Worm (Caenorhabditis elegans) whole organism, L2 larva: Measurements from ENCODE around the gene pph-6.
A peak's percentile ranks its signal among the peaks of the same experiment; 100 is the strongest.

Experiments
- C34F6.9 ChIP-seq: fragments of 150-350 bp; optimal IDR thresholded peaks from 2 replicates; lab custom pipeline; 2014; ENCODE audit warnings: missing biosample characterization, missing genetic modification characterization
- F13H6.1 ChIP-seq: sonication (generic microtip); optimal IDR thresholded peaks from 2 replicates; lab custom pipeline; 2016; ENCODE audit warnings: missing genetic modification characterization, missing compliant biosample characterization
- ZK546.5 ChIP-seq: sonication (generic microtip); optimal IDR thresholded peaks from 2 replicates; lab custom pipeline; 2017; ENCODE audit warnings: missing biosample characterization, missing genetic modification characterization
- aly-2 ChIP-seq: fragments of 150-350 bp; optimal IDR thresholded peaks from 2 replicates; lab custom pipeline; 2014; ENCODE audit warnings: missing biosample characterization, missing genetic modification characterization
- ama-1 ChIP-seq: fragments of 150-350 bp; optimal IDR thresholded peaks from 2 replicates; lab custom pipeline; 2018; ENCODE audit warnings: inconsistent platforms
- blmp-1 ChIP-seq: sonication (generic microtip); optimal IDR thresholded peaks from 2 replicates; lab custom pipeline; 2017; ENCODE audit warnings: missing genetic modification characterization, mild to moderate bottlenecking, missing compliant biosample characterization, antibody characterized with exemption, moderate library complexity; ENCODE audit not compliant: insufficient read depth
- ceh-16 ChIP-seq: fragments of 150-350 bp; optimal IDR thresholded peaks from 2 replicates; lab custom pipeline; 2014; ENCODE audit warnings: missing biosample characterization, missing genetic modification characterization
- ceh-82 ChIP-seq: fragments of 150-350 bp; optimal IDR thresholded peaks from 2 replicates; lab custom pipeline; 2014; ENCODE audit warnings: missing biosample characterization, missing genetic modification characterization
- crh-2 ChIP-seq: sonication (generic microtip); optimal IDR thresholded peaks from 2 replicates; lab custom pipeline; 2017; ENCODE audit warnings: missing biosample characterization, missing genetic modification characterization
- dmd-4 ChIP-seq: sonication (generic microtip); optimal IDR thresholded peaks from 2 replicates; lab custom pipeline; 2017; ENCODE audit warnings: missing biosample characterization, missing genetic modification characterization
- egl-27 ChIP-seq: sonication (generic microtip); optimal IDR thresholded peaks from 3 replicates; lab custom pipeline; 2017; ENCODE audit warnings: missing biosample characterization, missing genetic modification reagents, missing genetic modification characterization
- elt-1 ChIP-seq: fragments of 150-350 bp; optimal IDR thresholded peaks from 2 replicates; lab custom pipeline; 2014; ENCODE audit warnings: missing biosample characterization, missing genetic modification characterization
- elt-3 ChIP-seq: sonication (generic microtip); optimal IDR thresholded peaks from 2 replicates; lab custom pipeline; 2017; ENCODE audit warnings: missing biosample characterization, missing genetic modification characterization
- fos-1 ChIP-seq: fragments of 150-350 bp; optimal IDR thresholded peaks from 2 replicates; lab custom pipeline; 2014; ENCODE audit warnings: missing biosample characterization, missing genetic modification characterization
- gmeb-1 ChIP-seq: fragments of 150-350 bp; optimal IDR thresholded peaks from 2 replicates; lab custom pipeline; 2014; ENCODE audit warnings: missing biosample characterization, missing genetic modification characterization
- lin-13 ChIP-seq: fragments of 150-350 bp; optimal IDR thresholded peaks from 2 replicates; lab custom pipeline; 2014; ENCODE audit warnings: missing biosample characterization, missing genetic modification reagents, missing genetic modification characterization
- lin-39 ChIP-seq: fragments of 150-350 bp; optimal IDR thresholded peaks from 2 replicates; lab custom pipeline; 2014; ENCODE audit warnings: missing biosample characterization, missing genetic modification reagents, missing genetic modification characterization
- lsy-2 ChIP-seq, 2 experiments: fragments of 150-350 bp in 1 of 2; sonication (generic microtip) in 1 of 2; optimal IDR thresholded peaks; 2 replicates each; lab custom pipeline; 2014 to 2017; ENCODE audit warnings: missing biosample characterization in 2 of 2, missing genetic modification characterization in 2 of 2
- mbf-1 ChIP-seq: sonication (generic microtip); optimal IDR thresholded peaks from 2 replicates; lab custom pipeline; 2017; ENCODE audit warnings: missing biosample characterization, missing genetic modification characterization
- mdl-1 ChIP-seq, 2 experiments: fragments of 150-350 bp in 1 of 2; sonication (generic microtip) in 1 of 2; optimal IDR thresholded peaks; 2 replicates each; lab custom pipeline; 2017; ENCODE audit warnings: missing biosample characterization in 2 of 2, missing genetic modification characterization in 2 of 2
- nhr-12 ChIP-seq: fragments of 150-350 bp; optimal IDR thresholded peaks from 2 replicates; lab custom pipeline; 2014; ENCODE audit warnings: missing biosample characterization, missing genetic modification characterization
- nhr-129 ChIP-seq: fragments of 150-350 bp; optimal IDR thresholded peaks from 2 replicates; lab custom pipeline; 2014; ENCODE audit warnings: missing biosample characterization, missing genetic modification characterization
- nhr-21 ChIP-seq: fragments of 150-350 bp; optimal IDR thresholded peaks from 2 replicates; lab custom pipeline; 2014; ENCODE audit warnings: missing biosample characterization, missing genetic modification characterization
- nhr-23 ChIP-seq: fragments of 150-350 bp; optimal IDR thresholded peaks from 2 replicates; lab custom pipeline; 2014; ENCODE audit warnings: missing biosample characterization, missing genetic modification reagents, missing genetic modification characterization
- nhr-25 ChIP-seq: fragments of 150-350 bp; sonication (generic microtip); optimal IDR thresholded peaks from 3 replicates; lab custom pipeline; 2014; ENCODE audit warnings: missing biosample characterization, missing genetic modification characterization
- nhr-6 ChIP-seq: fragments of 150-350 bp; optimal IDR thresholded peaks from 2 replicates; lab custom pipeline; 2014; ENCODE audit warnings: missing biosample characterization, missing genetic modification characterization
- nhr-77 ChIP-seq: fragments of 150-350 bp; optimal IDR thresholded peaks from 2 replicates; lab custom pipeline; 2014; ENCODE audit warnings: missing biosample characterization, missing genetic modification characterization
- peb-1 ChIP-seq: fragments of 150-350 bp; optimal IDR thresholded peaks from 2 replicates; lab custom pipeline; 2014; ENCODE audit warnings: missing biosample characterization, missing genetic modification characterization
- sem-4 ChIP-seq: fragments of 150-350 bp; optimal IDR thresholded peaks from 2 replicates; lab custom pipeline; 2014; ENCODE audit warnings: missing biosample characterization, missing genetic modification reagents, missing genetic modification characterization
- skn-1 ChIP-seq: sonication (generic microtip); optimal IDR thresholded peaks from 2 replicates; lab custom pipeline; 2017; ENCODE audit warnings: missing biosample characterization, missing genetic modification characterization
- sma-3 ChIP-seq: sonication (generic microtip); optimal IDR thresholded peaks from 2 replicates; lab custom pipeline; 2016; ENCODE audit warnings: missing genetic modification reagents, missing genetic modification characterization, missing compliant biosample characterization
- sma-9 ChIP-seq, 2 experiments: fragments of 150-350 bp in 1 of 2; sonication (generic microtip) in 1 of 2; optimal IDR thresholded peaks; 2 replicates each; lab custom pipeline; 2014 to 2016; ENCODE audit warnings: missing genetic modification characterization in 2 of 2, mild to moderate bottlenecking in 1 of 2, missing biosample characterization in 1 of 2, missing compliant biosample characterization in 1 of 2, missing genetic modification reagents in 1 of 2, moderate library complexity in 1 of 2
- snpc-4 ChIP-seq: fragments of 150-350 bp; optimal IDR thresholded peaks from 2 replicates; lab custom pipeline; 2014; ENCODE audit warnings: missing biosample characterization, missing genetic modification characterization
- unc-39 ChIP-seq: fragments of 150-350 bp; optimal IDR thresholded peaks from 2 replicates; lab custom pipeline; 2014; ENCODE audit warnings: missing biosample characterization, missing genetic modification characterization
- unc-55 ChIP-seq: fragments of 150-350 bp; sonication (generic microtip); optimal IDR thresholded peaks from 3 replicates; lab custom pipeline; 2014; ENCODE audit warnings: missing biosample characterization, missing genetic modification reagents, missing genetic modification characterization
- unc-62 ChIP-seq: fragments of 150-350 bp; optimal IDR thresholded peaks from 2 replicates; lab custom pipeline; 2014; ENCODE audit warnings: missing biosample characterization, missing genetic modification reagents, missing genetic modification characterization
- zag-1 ChIP-seq: fragments of 150-350 bp; optimal IDR thresholded peaks from 2 replicates; lab custom pipeline; 2014; ENCODE audit warnings: missing biosample characterization, missing genetic modification characterization
- ztf-1 ChIP-seq: fragments of 200-800 bp; sonication (Bioruptor generic); conservative IDR thresholded peaks from 2 replicates; pipeline ENCODE4 v1.3.6; 2022; ENCODE audit warnings: missing genetic modification characterization, missing compliant biosample characterization

pph-6 gene

DNA sequence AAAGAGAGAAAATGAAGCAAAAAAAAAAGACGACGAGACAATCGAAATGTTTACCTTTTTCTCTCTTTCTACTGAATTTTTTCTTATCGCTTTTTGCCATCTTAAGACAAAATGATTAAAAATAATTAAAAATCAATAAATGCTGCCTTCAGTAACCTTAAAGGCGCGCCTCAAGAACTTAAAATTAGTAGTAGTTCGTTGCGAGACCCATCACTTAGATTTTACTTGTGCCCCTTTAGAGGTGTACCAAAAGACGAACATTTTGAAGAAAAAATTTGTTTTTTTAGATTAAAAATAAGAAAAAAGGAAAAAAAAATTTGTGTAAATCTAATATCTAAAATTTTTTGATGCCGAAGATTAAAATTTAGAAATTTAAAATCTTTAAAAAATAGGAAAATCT lies 9.5 kb downstream of the pph-6 start:
- no peak for TF ChIP-seq lsy-2 (tag; optimal IDR thresholded peaks at IDR 0.05; lab: Kevin White, UChicago)

DNA sequence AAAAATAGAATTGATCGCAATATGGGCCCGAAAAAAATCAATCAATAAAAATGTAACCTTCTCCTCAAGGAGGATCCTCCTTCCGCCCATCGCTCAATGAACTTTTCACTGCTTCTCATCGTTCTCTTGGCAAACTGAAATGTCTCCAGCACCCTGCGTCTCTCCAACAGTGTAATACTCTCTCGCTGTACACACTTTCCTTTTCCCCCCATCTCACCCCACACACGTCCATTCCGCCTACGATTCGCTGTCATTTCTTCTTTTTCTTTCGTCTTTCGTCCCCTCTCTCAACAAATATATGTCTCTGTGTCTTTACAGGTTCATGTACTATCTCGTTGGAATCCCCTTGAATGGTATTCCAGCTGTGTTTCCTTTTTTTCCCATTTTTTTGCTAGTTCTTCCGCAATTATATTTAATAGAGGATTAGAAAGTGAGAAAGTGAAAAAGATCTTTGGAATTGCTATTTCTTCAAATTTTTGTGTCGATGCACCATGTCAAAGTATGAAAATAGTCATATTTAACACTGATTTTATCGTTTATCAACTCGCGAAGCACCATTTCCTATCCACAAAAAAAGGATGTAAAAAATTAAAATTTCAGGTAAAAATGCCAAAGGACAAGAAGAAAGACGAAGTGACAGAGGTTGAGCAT lies 10.0 kb downstream of the pph-6 start, which contains the start of gene rsu-1:
TSS of gene rsu-1 (plus strand) at position 601 of the 651 bp plus-strand sequence.
- peak; percentile 78 for TF ChIP-seq fos-1 (tag; lab: Kevin White, UChicago)
- TF ChIP-seq lin-13 (GFP tag; lab: Kevin White, UChicago) = peak; percentile 19
- TF ChIP-seq nhr-129 (tag; lab: Kevin White, UChicago) = peak; percentile 77
- peak; percentile 75 for TF ChIP-seq C34F6.9 (tag; lab: Kevin White, UChicago)
- TF ChIP-seq nhr-77 (tag; lab: Kevin White, UChicago) = no peak
- peak; percentile 31 for TF ChIP-seq nhr-21
- peak; percentile 28 for TF ChIP-seq egl-27 (tag; lab: Kevin White, UChicago)
- TF ChIP-seq F13H6.1 (tag; lab: Kevin White, UChicago) = peak; percentile 85
- peak; percentile 59 for TF ChIP-seq sma-9 (GFP tag; optimal IDR thresholded peaks at IDR 0.05; lab: Kevin White, UChicago)
- TF ChIP-seq sma-9 (tag; optimal IDR thresholded peaks at IDR 0.05; lab: Kevin White, UChicago) = no peak
- TF ChIP-seq lsy-2 (tag; optimal IDR thresholded peaks at IDR 0.05; lab: Kevin White, UChicago) = peak; percentile 33 to 67
- TF ChIP-seq skn-1 (tag; lab: Kevin White, UChicago) = no peak
- TF ChIP-seq blmp-1 (tag; lab: Kevin White, UChicago) = peak; percentile 74
- TF ChIP-seq lin-39 = no peak
- TF ChIP-seq unc-55 (GFP tag; lab: Kevin White, UChicago) = peak; percentile 49
- TF ChIP-seq crh-2 (tag; lab: Kevin White, UChicago) = peak; percentile 50
- TF ChIP-seq gmeb-1 (tag; lab: Kevin White, UChicago) = peak; percentile 15
- peak; percentile 72 for TF ChIP-seq nhr-25 (tag; lab: Kevin White, UChicago)
- TF ChIP-seq sem-4 (tag; lab: Kevin White, UChicago) = peak; percentile 34
- no peak for TF ChIP-seq ztf-1
- TF ChIP-seq peb-1 (tag; lab: Kevin White, UChicago) = no peak
- TF ChIP-seq sma-3 (GFP tag; lab: Kevin White, UChicago) = peak; percentile 58
- TF ChIP-seq nhr-6 (tag; lab: Kevin White, UChicago) = peak; percentile 56

DNA sequence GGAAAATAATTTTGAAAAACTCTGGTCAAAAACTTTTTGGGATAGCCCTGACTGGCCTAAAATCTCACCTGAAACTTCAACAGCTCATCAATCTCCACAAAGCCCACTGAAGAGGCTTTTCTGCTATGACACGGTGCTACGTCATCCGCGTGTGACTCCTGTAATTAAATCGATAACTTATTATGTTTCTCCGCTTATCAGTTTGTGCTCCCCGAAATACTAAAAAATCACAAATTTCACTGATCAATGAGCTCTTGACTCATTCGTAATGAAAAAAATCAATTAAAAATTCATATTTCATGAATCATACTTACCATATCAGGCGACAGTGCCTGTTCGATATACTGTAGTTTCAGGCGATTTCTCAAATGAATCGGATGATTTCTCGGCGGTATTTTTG lies 13.5 kb downstream of the pph-6 start:
- TF ChIP-seq fos-1 (tag; lab: Kevin White, UChicago) = peak; percentile 79
- no peak for TF ChIP-seq nhr-21

- TF ChIP-seq elt-3 (no peak), unc-55 (GFP tag; lab: Kevin White, UChicago) (no peak), ZK546.5 (no peak), peb-1 (tag; lab: Kevin White, UChicago) (no peak), nhr-23 (tag; lab: Kevin White, UChicago) (no peak), lin-13 (GFP tag; lab: Kevin White, UChicago) (no peak), mdl-1 (tag; optimal IDR thresholded peaks at IDR 0.05; lab: Kevin White, UChicago) (no peak), fos-1 (tag; lab: Kevin White, UChicago) (no peak), nhr-21 (no peak), sem-4 (tag; lab: Kevin White, UChicago) (no peak), dmd-4 (tag; lab: Kevin White, UChicago) (no peak), unc-39 (tag; lab: Kevin White, UChicago) (no peak), skn-1 (tag; lab: Kevin White, UChicago) (no peak), C34F6.9 (tag; lab: Kevin White, UChicago) (no peak), nhr-77 (tag; lab: Kevin White, UChicago) (no peak)
These were observed 14.0 kb downstream of the pph-6 start, which contains the start of gene C34C12.9 for ce11 chrIII:3475497-3475896. TSS of gene C34C12.9 (minus strand) at chrIII:3475512.

ce11 chrIII:3476245-3476644 lies 14.7 kb downstream of the pph-6 start:
- TF ChIP-seq nhr-12 (no peak), elt-3 (no peak), unc-62 (no peak), peb-1 (tag; lab: Kevin White, UChicago) (no peak), aly-2 (tag; lab: Kevin White, UChicago) (no peak), elt-1 (tag; lab: Kevin White, UChicago) (no peak), unc-55 (GFP tag; lab: Kevin White, UChicago) (peak; percentile 29), lsy-2 (tag; optimal IDR thresholded peaks at IDR 0.05; lab: Kevin White, UChicago) (peak in 1 of 2 experiments; percentile 39), ceh-82 (no peak), zag-1 (tag; lab: Kevin White, UChicago) (no peak), C34F6.9 (tag; lab: Kevin White, UChicago) (peak; percentile 6), sma-3 (GFP tag; lab: Kevin White, UChicago) (peak; percentile 60), sem-4 (tag; lab: Kevin White, UChicago) (no peak), ama-1 (lab: Kevin White, UChicago) (no peak), blmp-1 (tag; lab: Kevin White, UChicago) (no peak), snpc-4 (tag; lab: Kevin White, UChicago) (no peak), nhr-77 (tag; lab: Kevin White, UChicago) (no peak), mbf-1 (tag; lab: Kevin White, UChicago) (no peak), ZK546.5 (no peak), ceh-16 (tag; lab: Kevin White, UChicago) (no peak), egl-27 (tag; lab: Kevin White, UChicago) (no peak), nhr-21 (no peak), nhr-23 (tag; lab: Kevin White, UChicago) (no peak), gmeb-1 (tag; lab: Kevin White, UChicago) (peak; percentile 0), fos-1 (tag; lab: Kevin White, UChicago) (no peak), unc-39 (tag; lab: Kevin White, UChicago) (no peak)
